Worm (Caenorhabditis elegans) whole organism, L4 larva: Measurements from ENCODE around the gene pqn-54.

Experiments used
- aly-2 ChIP-seq: sonication (generic microtip); optimal IDR thresholded peaks from 2 replicates; lab custom pipeline; 2018; ENCODE audit warnings: missing biosample characterization, missing genetic modification characterization
- dmd-9 ChIP-seq: fragments of 200-800 bp; sonication (Bioruptor generic); IDR thresholded peaks from 2 replicates; pipeline ENCODE4 v1.3.6; 2022; ENCODE audit warnings: missing genetic modification reagents, missing genetic modification characterization, missing compliant biosample characterization
- dve-1 ChIP-seq: sonication (generic microtip); optimal IDR thresholded peaks from 2 replicates; lab custom pipeline; 2017; ENCODE audit warnings: antibody characterized with exemption, mild to moderate bottlenecking, missing genetic modification characterization, missing compliant biosample characterization; ENCODE audit not compliant: insufficient read depth
- mxl-2 ChIP-seq: fragments of 200-800 bp; sonication (Bioruptor generic); conservative IDR thresholded peaks from 2 replicates; pipeline ENCODE4 v1.3.6; 2022; ENCODE audit warnings: missing genetic modification reagents, missing genetic modification characterization, missing compliant biosample characterization
- php-3 ChIP-seq: fragments of 200-800 bp; sonication (Bioruptor generic); IDR thresholded peaks from 2 replicates; pipeline ENCODE4 v1.3.6; 2022; ENCODE audit warnings: missing genetic modification reagents, missing genetic modification characterization, missing compliant biosample characterization
- snpc-4 ChIP-seq: fragments of 150-350 bp; optimal IDR thresholded peaks from 2 replicates; lab custom pipeline; 2014; ENCODE audit warnings: missing biosample characterization, missing genetic modification characterization
- unc-130 ChIP-seq: sonication (generic microtip); optimal IDR thresholded peaks from 2 replicates; lab custom pipeline; 2016; ENCODE audit warnings: missing genetic modification reagents, missing genetic modification characterization, missing compliant biosample characterization
- unc-62 ChIP-seq, 3 experiments: fragments of 150-350 bp in 1 of 3; sonication (generic microtip); optimal IDR thresholded peaks in 2 of 3; peaks in 1 of 3; 1 replicate in 1 of 3; 2 replicates in 2 of 3; lab custom pipeline; 2014 to 2017; ENCODE audit warnings: missing biosample characterization in 3 of 3, missing genetic modification characterization in 3 of 3, missing genetic modification reagents in 3 of 3, missing genotype in 1 of 3
- ztf-11 ChIP-seq: fragments of 150-350 bp; optimal IDR thresholded peaks from 2 replicates; lab custom pipeline; 2014; ENCODE audit warnings: missing biosample characterization, missing genetic modification characterization

ce11 chrV:1495752-1496151 lies 31.0 kb downstream of the pqn-54 start:
- no peak for TF ChIP-seq unc-62 (GFP tag; optimal IDR thresholded peaks at IDR 0.05 in 1 of 2; lab: Kevin White, UChicago)
- TF ChIP-seq unc-62 (tag; optimal IDR thresholded peaks at IDR 0.05; lab: Kevin White, UChicago) = no peak
- no peak for TF ChIP-seq dmd-9 (GFP tag; lab: Robert Waterston, UW)
- no peak for TF ChIP-seq php-3
- no peak for TF ChIP-seq unc-130
- TF ChIP-seq snpc-4 (tag; lab: Kevin White, UChicago) = no peak
- TF ChIP-seq ztf-11 (tag; lab: Kevin White, UChicago) = no peak
- no peak for TF ChIP-seq dve-1 (tag; lab: Kevin White, UChicago)
- no peak for TF ChIP-seq aly-2 (tag; lab: Kevin White, UChicago)
- TF ChIP-seq mxl-2 (GFP tag; lab: Robert Waterston, UW) = no peak
